Worm (Caenorhabditis elegans) whole organism, L1 larva: ENCODE results near the gene str-6.

Experiments
- jun-1 ChIP-seq: fragments of 150-350 bp; optimal IDR thresholded peaks from 2 replicates; lab custom pipeline; 2014; ENCODE audit warnings: missing biosample characterization, missing genetic modification reagents, missing genetic modification characterization
- lir-3 ChIP-seq: sonication (generic microtip); optimal IDR thresholded peaks from 2 replicates; lab custom pipeline; 2016; ENCODE audit warnings: mild to moderate bottlenecking, missing genetic modification characterization, moderate library complexity, missing compliant biosample characterization; ENCODE audit not compliant: poor library complexity
- lsy-2 ChIP-seq, 2 experiments: fragments of 150-350 bp; optimal IDR thresholded peaks; 2 replicates each; lab custom pipeline; 2014; ENCODE audit warnings: missing biosample characterization in 2 of 2, missing genetic modification characterization in 2 of 2
- nhr-12 ChIP-seq: sonication (generic microtip); optimal IDR thresholded peaks from 2 replicates; lab custom pipeline; 2017; ENCODE audit warnings: missing biosample characterization, missing genetic modification characterization
- nhr-19 ChIP-seq: fragments of 200-800 bp; sonication (Bioruptor generic); conservative IDR thresholded peaks from 2 replicates; pipeline ENCODE4 v1.3.6; 2022; ENCODE audit warnings: missing genetic modification characterization, missing compliant biosample characterization
- nhr-237 ChIP-seq: fragments of 150-350 bp; optimal IDR thresholded peaks from 2 replicates; lab custom pipeline; 2014; ENCODE audit warnings: missing biosample characterization, missing genetic modification characterization

- TF ChIP-seq lir-3 (tag; lab: Kevin White, UChicago) (no peak), jun-1 (tag; lab: Kevin White, UChicago) (no peak), lsy-2 (tag; optimal IDR thresholded peaks at IDR 0.05; lab: Kevin White, UChicago) (no peak), nhr-12 (tag; lab: Kevin White, UChicago) (no peak), nhr-237 (no peak), nhr-19 (GFP tag; lab: Robert Waterston, UW) (no peak)
These were observed 17.8 kb downstream of the str-6 start, which contains the start of gene str-38 for ce11 chrV:15732209-15732608.
